Worm (Caenorhabditis elegans) whole organism, L4 larva: ENCODE data around the gene T05H4.4.
A peak's percentile ranks its signal among the peaks of the same experiment; 100 is the strongest.

ENCODE experiments used
- F26F4.8 ChIP-seq: fragments of 200-800 bp; sonication (Bioruptor generic); conservative IDR thresholded peaks from 2 replicates; pipeline ENCODE4 v1.3.6; 2022; ENCODE audit warnings: missing genetic modification characterization, missing compliant biosample characterization
- F49E8.2 ChIP-seq: sonication (generic microtip); optimal IDR thresholded peaks from 2 replicates; lab custom pipeline; 2016; ENCODE audit warnings: missing compliant biosample characterization, mild to moderate bottlenecking, missing genetic modification characterization, borderline replicate concordance
- T26A8.4 ChIP-seq: fragments of 200-800 bp; sonication (Bioruptor generic); IDR thresholded peaks from 2 replicates; pipeline ENCODE4 v1.3.6; 2022; ENCODE audit warnings: missing genetic modification characterization, missing compliant biosample characterization
- Y48G9A.11 ChIP-seq: fragments of 200-800 bp; sonication (Bioruptor generic); IDR thresholded peaks from 2 replicates; pipeline ENCODE4 v1.3.6; 2022; ENCODE audit warnings: missing genetic modification reagents, missing genetic modification characterization, missing compliant biosample characterization
- Y5F2A.4 ChIP-seq: fragments of 200-800 bp; sonication (Bioruptor generic); optimal IDR thresholded peaks from 2 replicates; lab custom pipeline; 2018; ENCODE audit warnings: mild to moderate bottlenecking, missing genetic modification characterization, missing compliant biosample characterization
- Y75B8A.6 ChIP-seq: fragments of 200-800 bp; sonication (Bioruptor generic); IDR thresholded peaks from 2 replicates; pipeline ENCODE4 v1.3.6; 2022; ENCODE audit warnings: missing genetic modification reagents, missing genetic modification characterization, missing compliant biosample characterization
- ZK337.2 ChIP-seq: fragments of 200-800 bp; sonication (Bioruptor generic); IDR thresholded peaks from 2 replicates; pipeline ENCODE4 v1.3.6; 2022; ENCODE audit warnings: missing genetic modification reagents, missing genetic modification characterization, missing compliant biosample characterization
- ZK546.5 ChIP-seq, 2 experiments: sonication (generic microtip); optimal IDR thresholded peaks; 2 replicates each; lab custom pipeline; 2017; ENCODE audit warnings: missing biosample characterization in 2 of 2, missing genetic modification characterization in 2 of 2
- aly-2 ChIP-seq: sonication (generic microtip); optimal IDR thresholded peaks from 2 replicates; lab custom pipeline; 2018; ENCODE audit warnings: missing biosample characterization, missing genetic modification characterization
- attf-4 ChIP-seq: sonication (generic microtip); optimal IDR thresholded peaks from 3 replicates; lab custom pipeline; 2017; ENCODE audit warnings: missing biosample characterization, missing genetic modification characterization
- ceh-20 ChIP-seq: fragments of 200-800 bp; sonication (Bioruptor generic); IDR thresholded peaks from 2 replicates; pipeline ENCODE4 v1.3.6; 2022; ENCODE audit warnings: missing genetic modification reagents, missing genetic modification characterization, missing compliant biosample characterization
- ceh-28 ChIP-seq: fragments of 150-350 bp; optimal IDR thresholded peaks from 2 replicates; lab custom pipeline; 2014; ENCODE audit warnings: missing biosample characterization, missing genetic modification reagents, missing genetic modification characterization
- ceh-62 ChIP-seq: sonication (generic microtip); optimal IDR thresholded peaks from 2 replicates; lab custom pipeline; 2017; ENCODE audit warnings: missing biosample characterization, missing genetic modification characterization
- daf-16 ChIP-seq, 3 experiments: sonication (generic microtip); optimal IDR thresholded peaks; 2 replicates each; lab custom pipeline; 2016 to 2017; ENCODE audit warnings: missing genetic modification characterization in 3 of 3, missing genetic modification reagents in 3 of 3, mild to moderate bottlenecking in 2 of 3, missing compliant biosample characterization in 2 of 3, missing biosample characterization in 1 of 3, moderate library complexity in 1 of 3
- daf-19 ChIP-seq: fragments of 200-800 bp; sonication (Bioruptor generic); conservative IDR thresholded peaks from 2 replicates; pipeline ENCODE4 v1.3.6; 2022; ENCODE audit warnings: missing genetic modification characterization, missing compliant biosample characterization
- dmd-8 ChIP-seq: fragments of 200-800 bp; sonication (Bioruptor generic); IDR thresholded peaks from 2 replicates; pipeline ENCODE4 v1.3.6; 2022; ENCODE audit warnings: missing genetic modification characterization, missing compliant biosample characterization
- dpl-1 ChIP-seq: fragments of 150-350 bp; optimal IDR thresholded peaks from 2 replicates; lab custom pipeline; 2014; ENCODE audit warnings: missing biosample characterization, missing genetic modification reagents, missing genetic modification characterization
- dve-1 ChIP-seq: sonication (generic microtip); optimal IDR thresholded peaks from 2 replicates; lab custom pipeline; 2017; ENCODE audit warnings: antibody characterized with exemption, mild to moderate bottlenecking, missing genetic modification characterization, missing compliant biosample characterization; ENCODE audit not compliant: insufficient read depth
- hif-1 ChIP-seq, 2 experiments: sonication (generic microtip); optimal IDR thresholded peaks; 2 replicates each; lab custom pipeline; 2016 to 2017; ENCODE audit warnings: missing compliant biosample characterization in 2 of 2, missing genetic modification characterization in 2 of 2, missing genetic modification reagents in 2 of 2, missing genotype in 2 of 2, mild to moderate bottlenecking in 1 of 2
- hlh-11 ChIP-seq: fragments of 200-800 bp; sonication (Bioruptor generic); optimal IDR thresholded peaks from 2 replicates; lab custom pipeline; 2018; ENCODE audit warnings: mild to moderate bottlenecking, missing genetic modification characterization, missing compliant biosample characterization
- hmg-1.1 ChIP-seq: fragments of 200-800 bp; sonication (Bioruptor generic); IDR thresholded peaks from 2 replicates; pipeline ENCODE4 v1.3.6; 2022; ENCODE audit warnings: missing genetic modification reagents, missing genetic modification characterization, missing compliant biosample characterization
- lin-1 ChIP-seq: fragments of 200-800 bp; sonication (Bioruptor generic); IDR thresholded peaks from 2 replicates; pipeline ENCODE4 v1.3.6; 2022; ENCODE audit warnings: missing genetic modification reagents, missing genetic modification characterization, missing compliant biosample characterization
- lin-29 ChIP-seq: fragments of 200-800 bp; sonication (Bioruptor generic); IDR thresholded peaks from 2 replicates; pipeline ENCODE4 v1.3.6; 2022; ENCODE audit warnings: missing genetic modification reagents, missing genetic modification characterization, missing compliant biosample characterization
- lin-38 ChIP-seq: fragments of 200-800 bp; sonication (Bioruptor generic); IDR thresholded peaks from 2 replicates; pipeline ENCODE4 v1.3.6; 2022; ENCODE audit warnings: missing genetic modification reagents, missing genetic modification characterization, missing compliant biosample characterization
- lsy-2 ChIP-seq, 2 experiments: fragments of 150-350 bp in 1 of 2; sonication (generic microtip) in 1 of 2; optimal IDR thresholded peaks; 2 replicates each; lab custom pipeline; 2014 to 2017; ENCODE audit warnings: missing biosample characterization in 2 of 2, missing genetic modification characterization in 2 of 2
- madf-5 ChIP-seq, 2 experiments: fragments of 200-800 bp; sonication (Bioruptor generic); IDR thresholded peaks; 2 replicates each; pipeline ENCODE4 v1.3.6; 2022; ENCODE audit warnings: missing compliant biosample characterization in 2 of 2, missing genetic modification characterization in 2 of 2
- mes-2 ChIP-seq: sonication (generic microtip); optimal IDR thresholded peaks from 2 replicates; lab custom pipeline; 2016; ENCODE audit warnings: missing genotype, mild to moderate bottlenecking, missing genetic modification characterization, missing compliant biosample characterization; ENCODE audit not compliant: poor library complexity, severe bottlenecking
- mxl-2 ChIP-seq: fragments of 200-800 bp; sonication (Bioruptor generic); conservative IDR thresholded peaks from 2 replicates; pipeline ENCODE4 v1.3.6; 2022; ENCODE audit warnings: missing genetic modification reagents, missing genetic modification characterization, missing compliant biosample characterization
- mxl-3 ChIP-seq: fragments of 200-800 bp; sonication (Bioruptor generic); optimal IDR thresholded peaks from 2 replicates; lab custom pipeline; 2018; ENCODE audit warnings: mild to moderate bottlenecking, missing genetic modification characterization, missing compliant biosample characterization
- nhr-102 ChIP-seq: sonication (generic microtip); optimal IDR thresholded peaks from 2 replicates; lab custom pipeline; 2016; ENCODE audit warnings: mild to moderate bottlenecking, missing genetic modification characterization, moderate library complexity, missing compliant biosample characterization
- nhr-237 ChIP-seq: sonication (generic microtip); optimal IDR thresholded peaks from 2 replicates; lab custom pipeline; 2017; ENCODE audit warnings: missing biosample characterization, missing genetic modification characterization
- nhr-25 ChIP-seq: sonication (generic microtip); optimal IDR thresholded peaks from 2 replicates; lab custom pipeline; 2017; ENCODE audit warnings: missing genetic modification characterization, mild to moderate bottlenecking, missing compliant biosample characterization, antibody characterized with exemption, moderate library complexity, borderline replicate concordance; ENCODE audit not compliant: insufficient read depth
- nhr-28 ChIP-seq: fragments of 150-350 bp; optimal IDR thresholded peaks from 2 replicates; lab custom pipeline; 2014; ENCODE audit warnings: missing biosample characterization, missing genetic modification characterization
- nhr-41 ChIP-seq: fragments of 200-800 bp; sonication (Bioruptor generic); IDR thresholded peaks from 2 replicates; pipeline ENCODE4 v1.3.6; 2022; ENCODE audit warnings: missing genetic modification reagents, missing genetic modification characterization, missing compliant biosample characterization
- nhr-48 ChIP-seq: sonication (generic microtip); optimal IDR thresholded peaks from 2 replicates; lab custom pipeline; 2016; ENCODE audit warnings: mild to moderate bottlenecking, missing genetic modification characterization, missing compliant biosample characterization
- nhr-6 ChIP-seq: fragments of 150-350 bp; optimal IDR thresholded peaks from 2 replicates; lab custom pipeline; 2014; ENCODE audit warnings: missing biosample characterization, missing genetic modification characterization
- php-3 ChIP-seq: fragments of 200-800 bp; sonication (Bioruptor generic); IDR thresholded peaks from 2 replicates; pipeline ENCODE4 v1.3.6; 2022; ENCODE audit warnings: missing genetic modification reagents, missing genetic modification characterization, missing compliant biosample characterization
- pqm-1 ChIP-seq: sonication (generic microtip); optimal IDR thresholded peaks from 2 replicates; lab custom pipeline; 2017; ENCODE audit warnings: missing biosample characterization, missing genetic modification characterization
- saeg-2 ChIP-seq: fragments of 200-800 bp; sonication (Bioruptor generic); IDR thresholded peaks from 2 replicates; pipeline ENCODE4 v1.3.6; 2022; ENCODE audit warnings: missing genetic modification reagents, missing genetic modification characterization, missing compliant biosample characterization
- set-16 ChIP-seq: fragments of 200-800 bp; sonication (Bioruptor generic); IDR thresholded peaks from 2 replicates; pipeline ENCODE4 v1.3.6; 2022; ENCODE audit warnings: missing genetic modification reagents, missing genetic modification characterization, missing compliant biosample characterization
- skn-1 ChIP-seq: fragments of 150-350 bp; optimal IDR thresholded peaks from 2 replicates; lab custom pipeline; 2014; ENCODE audit warnings: missing biosample characterization, missing genetic modification characterization
- unc-39 ChIP-seq: sonication (generic microtip); optimal IDR thresholded peaks from 2 replicates; lab custom pipeline; 2017; ENCODE audit warnings: missing biosample characterization, missing genetic modification characterization
- vab-7 ChIP-seq: fragments of 200-800 bp; sonication (Bioruptor generic); IDR thresholded peaks from 2 replicates; pipeline ENCODE4 v1.3.6; 2022; ENCODE audit warnings: missing genetic modification reagents, missing genetic modification characterization, missing compliant biosample characterization
- zip-2 ChIP-seq: fragments of 150-350 bp; optimal IDR thresholded peaks from 2 replicates; lab custom pipeline; 2014; ENCODE audit warnings: missing biosample characterization, missing genetic modification characterization
- ztf-11 ChIP-seq: fragments of 150-350 bp; optimal IDR thresholded peaks from 2 replicates; lab custom pipeline; 2014; ENCODE audit warnings: missing biosample characterization, missing genetic modification characterization
- ztf-7 ChIP-seq: fragments of 150-350 bp; optimal IDR thresholded peaks from 2 replicates; lab custom pipeline; 2014; ENCODE audit warnings: missing biosample characterization, missing genetic modification characterization

The T05H4.4 gene

DNA sequence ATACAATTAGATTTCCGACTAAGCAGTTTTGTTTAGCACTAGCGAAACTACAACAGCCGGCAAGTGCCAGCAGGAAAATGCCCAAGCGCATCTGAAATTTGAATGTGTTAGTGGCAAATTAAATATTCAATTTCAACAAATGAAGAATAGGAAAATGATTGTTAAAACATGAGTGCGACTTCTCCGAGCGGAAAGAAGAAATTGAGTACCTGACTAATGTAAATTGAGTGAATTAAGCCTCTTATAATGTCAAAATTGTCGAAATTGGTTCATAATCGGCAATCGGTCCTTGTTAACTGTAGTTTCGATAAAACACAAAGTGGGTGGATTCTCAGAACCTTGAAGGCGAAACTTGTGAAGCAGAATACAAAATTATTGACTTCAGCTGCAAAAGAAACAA is 38.9 kb upstream of the T05H4.4 start, which contains the start of gene gfi-1:
TSS of gene gfi-1 (minus strand) at position 101 of the 400 bp plus-strand sequence.
- no peak for TF ChIP-seq mxl-2 (GFP tag; lab: Robert Waterston, UW)
- TF ChIP-seq nhr-48 (tag; lab: Kevin White, UChicago) = no peak
- TF ChIP-seq skn-1 (tag; lab: Kevin White, UChicago) = no peak
- TF ChIP-seq vab-7 (GFP tag; lab: Robert Waterston, UW) = no peak
- TF ChIP-seq unc-39 (tag; lab: Kevin White, UChicago) = no peak
- no peak for TF ChIP-seq lin-1 (GFP tag; lab: Robert Waterston, UW)
- TF ChIP-seq madf-5 (GFP tag; IDR thresholded peaks at IDR 0.05; lab: Robert Waterston, UW) = no peak
- no peak for TF ChIP-seq ztf-7
- TF ChIP-seq F26F4.8 (GFP tag; lab: Robert Waterston, UW) = no peak
- TF ChIP-seq hlh-11 (tag; lab: Kevin White, UChicago) = no peak
- no peak for TF ChIP-seq daf-19 (GFP tag; lab: Robert Waterston, UW)
- TF ChIP-seq ZK546.5 (tag; optimal IDR thresholded peaks at IDR 0.05; lab: Kevin White, UChicago) = no peak
- no peak for TF ChIP-seq ZK337.2 (GFP tag; lab: Robert Waterston, UW)
- no peak for TF ChIP-seq ceh-62

DNA sequence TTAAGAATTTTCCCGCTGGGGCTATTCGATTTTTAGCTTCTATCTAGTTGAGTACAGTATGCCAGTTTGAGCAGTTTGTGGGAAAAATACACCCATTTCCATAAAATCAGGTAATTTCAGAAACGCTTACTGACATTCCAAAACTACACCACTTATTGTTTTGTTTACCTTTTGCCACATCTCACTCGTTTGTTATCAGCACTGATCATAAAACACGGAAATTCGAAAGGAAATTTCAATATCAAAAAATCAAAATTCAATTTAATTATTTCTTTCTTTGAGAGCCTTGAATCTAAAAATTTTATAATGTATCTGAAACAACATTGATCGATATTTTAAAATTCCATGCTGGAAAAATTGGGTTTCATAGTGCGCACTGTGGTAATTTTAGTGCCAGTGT is 38.2 kb upstream of the T05H4.4 start:
- TF ChIP-seq hlh-11 (tag; lab: Kevin White, UChicago) (peak; percentile 1), T26A8.4 (GFP tag; lab: Robert Waterston, UW) (peak; percentile 62; the same call in 1 of the 2 replicates), php-3 (GFP tag; lab: Robert Waterston, UW) (0 out of 2 replicates have a peak, but pooled peaks have one; percentile 8), dmd-8 (GFP tag; lab: Robert Waterston, UW) (no peak), hmg-1.1 (GFP tag; lab: Robert Waterston, UW) (no peak), daf-16 (GFP tag; optimal IDR thresholded peaks at IDR 0.05; lab: Kevin White, UChicago) (no peak), daf-16 (tag; optimal IDR thresholded peaks at IDR 0.05; lab: Kevin White, UChicago) (peak; percentile 90), nhr-28 (tag; lab: Kevin White, UChicago) (peak; percentile 45), ceh-62 (no peak), saeg-2 (GFP tag; lab: Robert Waterston, UW) (no peak), ztf-11 (tag; lab: Kevin White, UChicago) (no peak), dve-1 (tag; lab: Kevin White, UChicago) (peak; percentile 41), pqm-1 (tag; lab: Kevin White, UChicago) (peak; percentile 51)

DNA sequence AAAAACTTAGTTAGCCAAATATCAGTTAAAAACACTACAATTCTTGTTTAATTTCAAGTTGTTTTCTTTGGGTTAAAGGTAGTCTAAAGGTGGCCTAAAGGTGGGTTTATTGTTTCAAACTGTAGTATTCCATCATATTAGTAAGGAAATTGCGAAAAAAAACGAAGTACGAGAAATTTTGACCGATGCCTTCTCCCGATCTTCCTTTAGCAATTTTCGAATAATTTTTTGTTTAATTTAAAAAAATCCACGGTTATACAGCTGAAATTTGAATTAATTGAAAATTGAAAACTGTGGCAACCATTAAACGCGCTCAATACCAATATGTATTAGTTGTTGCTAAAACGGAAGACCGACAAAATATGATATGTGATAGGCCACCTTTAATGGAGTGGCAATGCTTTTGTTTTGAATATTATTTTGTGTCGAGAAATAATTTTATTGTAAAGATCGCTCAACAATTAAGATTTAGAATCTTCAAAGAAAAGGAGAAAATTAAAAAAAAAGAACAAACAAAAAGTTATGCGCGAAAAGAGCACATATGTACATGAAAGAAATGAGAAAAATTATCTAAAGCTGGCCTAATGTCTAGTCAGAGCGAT is 37.6 kb upstream of the T05H4.4 start:
- TF ChIP-seq zip-2 = no peak
- no peak for TF ChIP-seq nhr-102 (tag; lab: Kevin White, UChicago)
- 0 out of 2 replicates have a peak, but pooled peaks have one; percentile 16 for TF ChIP-seq lin-1 (GFP tag; lab: Robert Waterston, UW)
- no peak for TF ChIP-seq lsy-2 (tag; optimal IDR thresholded peaks at IDR 0.05; lab: Kevin White, UChicago)
- peak; percentile 77 for TF ChIP-seq Y75B8A.6 (GFP tag; lab: Robert Waterston, UW)
- no peak for TF ChIP-seq nhr-237 (tag; lab: Kevin White, UChicago)
- TF ChIP-seq ceh-28 = no peak
- TF ChIP-seq hmg-1.1 (GFP tag; lab: Robert Waterston, UW) = no peak
- no peak for TF ChIP-seq set-16
- no peak for TF ChIP-seq F49E8.2
- no peak for TF ChIP-seq saeg-2 (GFP tag; lab: Robert Waterston, UW)
- no peak for TF ChIP-seq lin-29
- no peak for TF ChIP-seq attf-4
- no peak for TF ChIP-seq hif-1 (tag; optimal IDR thresholded peaks at IDR 0.05; lab: Kevin White, UChicago)
- no peak for TF ChIP-seq mxl-3 (GFP tag; lab: Kevin White, UChicago)
- no peak for TF ChIP-seq nhr-25 (tag; lab: Kevin White, UChicago)
- no peak for TF ChIP-seq Y48G9A.11 (GFP tag; lab: Robert Waterston, UW)
- TF ChIP-seq dpl-1 (GFP tag; lab: Kevin White, UChicago) = no peak
- TF ChIP-seq lin-38 (GFP tag; lab: Robert Waterston, UW) = peak; percentile 42
- TF ChIP-seq nhr-6 (tag; lab: Kevin White, UChicago) = no peak
- TF ChIP-seq nhr-48 (tag; lab: Kevin White, UChicago) = no peak
- no peak for TF ChIP-seq nhr-41 (GFP tag; lab: Robert Waterston, UW)
- TF ChIP-seq madf-5 (GFP tag; IDR thresholded peaks at IDR 0.05; lab: Robert Waterston, UW) = no peak
- TF ChIP-seq Y5F2A.4 (GFP tag; lab: Kevin White, UChicago) = no peak
- TF ChIP-seq ceh-20 (GFP tag; lab: Robert Waterston, UW) = no peak
- no peak for TF ChIP-seq mes-2
- TF ChIP-seq aly-2 = peak; percentile 77
